Worm (Caenorhabditis elegans): Measurements from ENCODE around the gene ndua-12.
"Not testable (repeated sequence)": the region's sequence is repeated elsewhere in the genome, so short reads cannot be mapped to it uniquely, and the experiment has no call there.

ndua-12 gene

DNA sequence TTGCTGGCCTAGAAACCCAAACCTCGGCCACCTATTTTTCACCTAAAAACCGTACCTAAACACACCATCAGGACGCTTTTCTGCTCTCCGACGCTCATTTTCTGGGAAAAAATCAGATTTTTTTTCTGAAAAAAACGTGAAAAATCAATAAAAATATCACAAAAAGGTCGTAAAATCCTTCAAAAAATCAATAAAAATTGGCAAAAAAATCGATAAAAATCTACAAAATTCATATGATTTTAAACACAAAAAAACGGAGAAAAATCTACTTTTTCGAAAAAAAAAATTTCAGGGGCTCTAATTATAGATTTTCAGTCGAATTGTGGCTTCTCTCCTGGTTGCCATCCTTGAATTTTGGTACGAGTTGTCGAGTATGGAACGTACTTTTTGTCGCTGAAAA is 3.2 kb downstream of the ndua-12 start, which contains the start of gene Y94H6A.7:
TSS of gene Y94H6A.7 (minus strand) at position 101 of the 400 bp plus-strand sequence.
- not testable (repeated sequence) for TF ChIP-seq nhr-6, fos-1, R02D3.7 (tag; optimal IDR thresholded peaks at IDR 0.05)

DNA sequence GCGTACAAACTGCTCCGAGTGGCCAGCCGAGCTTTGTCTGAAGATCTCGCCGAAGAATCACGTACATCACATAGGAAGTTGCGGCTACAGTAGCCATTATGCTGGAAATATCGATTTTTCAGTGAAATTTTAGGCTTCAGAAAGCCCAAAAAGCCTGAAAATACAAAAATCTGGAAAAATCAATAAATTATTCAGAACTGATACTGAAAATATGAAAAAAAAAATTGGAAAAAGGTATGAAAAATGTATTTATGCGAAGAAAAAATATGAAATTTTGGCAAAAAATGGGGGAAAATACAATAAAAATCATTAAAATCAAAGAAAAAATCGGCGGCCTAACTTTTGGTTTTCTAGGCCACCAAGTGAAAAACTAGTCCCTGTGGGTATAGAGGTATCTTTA is 6.7 kb downstream of the ndua-12 start, which contains the start of gene Y94H6A.12:
TSS of gene Y94H6A.12 (minus strand) at position 101 of the 400 bp plus-strand sequence.
- TF ChIP-seq nhr-6 (tag; optimal IDR thresholded peaks at IDR 0.05) (no peak), dmd-4 (tag; optimal IDR thresholded peaks at IDR 0.05) (no peak), nhr-237 (tag; optimal IDR thresholded peaks at IDR 0.05) (no peak)

DNA sequence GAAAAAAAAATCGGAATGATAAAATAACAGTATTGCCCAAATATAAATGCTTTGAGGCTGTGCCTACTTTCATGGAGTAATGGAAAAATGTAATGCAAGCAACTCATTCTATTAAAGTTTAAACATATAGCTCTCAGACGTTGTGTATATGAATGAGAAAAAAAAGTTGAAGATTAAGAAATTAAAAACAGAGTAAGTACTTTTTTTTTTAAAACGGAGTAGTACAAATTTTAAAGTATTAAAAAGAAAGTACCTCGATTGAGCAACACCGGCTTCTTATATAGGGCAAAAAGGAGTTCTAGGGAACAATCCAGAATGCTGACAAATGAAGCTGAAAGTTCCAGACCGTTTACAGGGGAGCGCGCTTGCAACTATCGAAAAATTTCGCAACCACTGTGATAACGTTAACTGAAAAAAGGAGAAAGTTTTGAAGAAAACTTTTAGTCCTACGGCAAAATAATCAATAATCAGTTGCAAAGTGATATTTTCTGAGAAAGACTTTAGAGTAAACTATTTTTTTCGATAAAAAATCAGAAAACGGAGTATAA is 8.4 kb downstream of the ndua-12 start:
- TF ChIP-seq nhr-21 (tag; optimal IDR thresholded peaks at IDR 0.05) (no peak), lin-11 (tag; optimal IDR thresholded peaks at IDR 0.05) (no peak), nhr-129 (tag; optimal IDR thresholded peaks at IDR 0.05) (no peak), lsy-2 (tag; optimal IDR thresholded peaks at IDR 0.05) (peak in 1 of 2 experiments; percentile 15), lin-13 (GFP tag; optimal IDR thresholded peaks at IDR 0.05) (peak; percentile 23), unc-62 (GFP tag; optimal IDR thresholded peaks at IDR 0.05) (no peak), dmd-4 (tag; optimal IDR thresholded peaks at IDR 0.05) (no peak), unc-39 (tag; optimal IDR thresholded peaks at IDR 0.05) (no peak), egl-27 (tag; optimal IDR thresholded peaks at IDR 0.05) (no peak), nhr-6 (tag; optimal IDR thresholded peaks at IDR 0.05) (no peak), skn-1 (tag; optimal IDR thresholded peaks at IDR 0.05) (peak; percentile 94), fos-1 (tag; optimal IDR thresholded peaks at IDR 0.05) (peak; percentile 19), zag-1 (tag; optimal IDR thresholded peaks at IDR 0.05) (no peak), ztf-1 (GFP tag; conservative IDR thresholded peaks at IDR 0.05) (no peak), ztf-4 (tag; optimal IDR thresholded peaks at IDR 0.05) (no peak), nhr-23 (tag; optimal IDR thresholded peaks at IDR 0.05) (no peak), nhr-12 (tag; optimal IDR thresholded peaks at IDR 0.05) (no peak), ZK546.5 (tag; optimal IDR thresholded peaks at IDR 0.05) (no peak), nhr-25 (tag; optimal IDR thresholded peaks at IDR 0.05) (no peak), F13H6.1 (tag; optimal IDR thresholded peaks at IDR 0.05) (no peak), sem-4 (tag; optimal IDR thresholded peaks at IDR 0.05) (no peak), Y55F3AM.14 (GFP tag; optimal IDR thresholded peaks at IDR 0.05) (no peak), gmeb-1 (tag; optimal IDR thresholded peaks at IDR 0.05) (no peak), R02D3.7 (tag; optimal IDR thresholded peaks at IDR 0.05) (no peak), elt-1 (tag; optimal IDR thresholded peaks at IDR 0.05) (no peak), C34F6.9 (tag; optimal IDR thresholded peaks at IDR 0.05) (peak; percentile 10), mab-5 (tag; optimal IDR thresholded peaks at IDR 0.05) (no peak), mdl-1 (tag; optimal IDR thresholded peaks at IDR 0.05) (no peak), peb-1 (tag; optimal IDR thresholded peaks at IDR 0.05) (no peak), nhr-77 (tag; optimal IDR thresholded peaks at IDR 0.05) (no peak), snpc-4 (tag; optimal IDR thresholded peaks at IDR 0.05) (no peak), ztf-11 (tag; optimal IDR thresholded peaks at IDR 0.05) (no peak), alr-1 (tag; optimal IDR thresholded peaks at IDR 0.05) (no peak), sma-9 (GFP tag; optimal IDR thresholded peaks at IDR 0.05) (no peak), sma-9 (tag; optimal IDR thresholded peaks at IDR 0.05) (no peak), aly-2 (tag; optimal IDR thresholded peaks at IDR 0.05) (no peak), ceh-82 (tag; optimal IDR thresholded peaks at IDR 0.05) (no peak), mbf-1 (tag; optimal IDR thresholded peaks at IDR 0.05) (no peak), sma-3 (GFP tag; optimal IDR thresholded peaks at IDR 0.05) (peak; percentile 12), unc-55 (GFP tag; optimal IDR thresholded peaks at IDR 0.05) (peak; percentile 47), ama-1 (optimal IDR thresholded peaks at IDR 0.05) (peak; percentile 65), crh-2 (tag; optimal IDR thresholded peaks at IDR 0.05) (peak; percentile 63), nhr-237 (tag; optimal IDR thresholded peaks at IDR 0.05) (no peak)
